Fruit fly (Drosophila melanogaster): ENCODE measurements around the gene ND-B14.5A.

Gene ND-B14.5A

dm6 chrX:2186555-2186954 lies 14.2 kb downstream of the ND-B14.5A start, which contains the start of gene CG17777:
Gene CG17777 (plus strand): TSS chrX:2186855.
- TF ChIP-seq CG8281 (tag; optimal IDR thresholded peaks at IDR 0.05) = peak; percentile 59
- TF ChIP-seq CG30403 (GFP tag; optimal IDR thresholded peaks at IDR 0.05) = no peak

- no peak for TF ChIP-seq CG11398 (GFP tag; optimal IDR thresholded peaks at IDR 0.05)
- TF ChIP-seq CG3995 (GFP tag; optimal IDR thresholded peaks at IDR 0.05) = peak; percentile 89
These were observed 15.2 kb downstream of the ND-B14.5A start, which contains the start of gene CG3457 for dm6 chrX:2187520-2187919. Gene CG3457 (plus strand): TSS chrX:2187820.

DNA sequence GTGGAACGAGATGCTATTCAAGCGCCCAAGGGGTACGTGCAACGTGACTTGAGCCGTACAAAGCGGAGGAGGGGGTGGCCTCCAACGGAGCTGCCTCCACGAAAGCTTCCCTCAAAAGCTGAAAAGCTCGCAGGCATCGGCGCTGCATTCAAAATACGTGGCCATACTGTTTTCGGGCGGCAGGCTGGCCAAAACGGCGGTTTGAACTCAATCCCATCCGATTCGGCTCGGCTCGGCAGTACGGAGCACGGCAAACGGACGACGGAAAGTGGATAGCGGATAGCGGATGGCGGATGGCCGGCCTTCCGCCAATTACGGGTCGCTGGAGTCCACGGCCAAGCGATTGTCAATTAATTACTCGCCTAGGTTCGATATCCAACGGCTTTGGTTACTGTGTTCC lies 16.6 kb downstream of the ND-B14.5A start, which contains the start of gene Mct1:
Mct1 (plus strand) TSS at position 301 of the 400 bp plus-strand sequence.
- TF ChIP-seq Drgx (GFP tag; IDR thresholded peaks at IDR 0.05) (no peak), ash1 (GFP tag; optimal IDR thresholded peaks at IDR 0.05) (no peak), Dll (GFP tag; IDR thresholded peaks at IDR 0.05; ENCODE audit: partially characterized antibody) (no peak), Hr3 (GFP tag; optimal IDR thresholded peaks at IDR 0.05) (no peak), disco-r (GFP tag; optimal IDR thresholded peaks at IDR 0.05) (no peak), CG10431 (GFP tag; optimal IDR thresholded peaks at IDR 0.05) (no peak)

- peak; percentile 40; the same call in 1 of the 2 replicates for TF ChIP-seq CG4360 (GFP tag; IDR thresholded peaks at IDR 0.05)
- TF ChIP-seq CG1603 (tag; optimal IDR thresholded peaks at IDR 0.05) = peak; percentile 7
- no peak for TF ChIP-seq CG14710 (tag; optimal IDR thresholded peaks at IDR 0.05)
- TF ChIP-seq ATbp (GFP tag; optimal IDR thresholded peaks at IDR 0.05) = peak; percentile 59
- no peak for TF ChIP-seq da (GFP tag; optimal IDR thresholded peaks at IDR 0.05)
- peak; percentile 27 for TF ChIP-seq CG3407 (GFP tag; optimal IDR thresholded peaks at IDR 0.05)
- 0 out of 3 replicates have a peak, but pooled peaks have one; percentile 31 for TF ChIP-seq otp (GFP tag; IDR thresholded peaks at IDR 0.05)
- TF ChIP-seq kni (GFP tag; optimal IDR thresholded peaks at IDR 0.05) = peak; percentile 20
- TF ChIP-seq HLHmδ (GFP tag; optimal IDR thresholded peaks at IDR 0.05) = peak; percentile 2
- no peak for TF ChIP-seq CG7271 (tag; optimal IDR thresholded peaks at IDR 0.05)
- TF ChIP-seq CG2875 (GFP tag; optimal IDR thresholded peaks at IDR 0.05) = peak; percentile 8
- TF ChIP-seq wek (GFP tag; optimal IDR thresholded peaks at IDR 0.05) = peak; percentile 26
- peak in 1 of 2 experiments; percentile 20 for TF ChIP-seq bsh (GFP tag; optimal IDR thresholded peaks at IDR 0.05)
- peak; percentile 35; the same call in 1 of the 2 replicates for TF ChIP-seq Awh (GFP tag; IDR thresholded peaks at IDR 0.05)
- peak; percentile 50 for TF ChIP-seq Xrp1 (GFP tag; IDR thresholded peaks at IDR 0.05)
- peak in 1 of 2 experiments; percentile 24 for TF ChIP-seq Pdp1 (GFP tag; optimal IDR thresholded peaks at IDR 0.05)
- peak; percentile 3 for TF ChIP-seq CG6813 (GFP tag; optimal IDR thresholded peaks at IDR 0.05)
- TF ChIP-seq HLH3B (GFP tag; IDR thresholded peaks at IDR 0.05) = peak; percentile 12; the same call in 1 of the 2 replicates
- peak; percentile 8 for TF ChIP-seq Blimp-1 (GFP tag; optimal IDR thresholded peaks at IDR 0.05)
- peak; percentile 5 for TF ChIP-seq sens (GFP tag)
- peak; percentile 72; the same call in 2 of the 3 replicates for TF ChIP-seq ci (GFP tag; IDR thresholded peaks at IDR 0.05)
- TF ChIP-seq caup (GFP tag; optimal IDR thresholded peaks at IDR 0.05; ENCODE audit: severe bottlenecking) = no peak
- TF ChIP-seq sug (tag; optimal IDR thresholded peaks at IDR 0.05) = peak; percentile 4
- TF ChIP-seq Doc3 (GFP tag; IDR thresholded peaks at IDR 0.05; ENCODE audit: partially characterized antibody) = no peak
- no peak for TF ChIP-seq Xbp1 (GFP tag; optimal IDR thresholded peaks at IDR 0.05)
- peak; percentile 9 for TF ChIP-seq CG17359 (tag; optimal IDR thresholded peaks at IDR 0.05)
- peak; percentile 31 for TF ChIP-seq Med (GFP tag)
These were observed 19.6 kb downstream of the ND-B14.5A start for dm6 chrX:2191896-2192295.
